In genomic region chrV:8609776-8610529, ce11 we compare ENCODE assay signal across 4 worm cellular contexts.
TF ChIP-seq lines count a peak whose summit lies in the region.

No protein-coding gene starts in this region.

TF ChIP-seq in whole organism, L2 larva, 48 proteins besides CTCF, POLR2A, EP300 and RAD21:
- TF ChIP-seq peb-1 (tag; optimal IDR thresholded peaks at IDR 0.05; lab: Kevin White, UChicago) (no peak), skn-1 (tag; optimal IDR thresholded peaks at IDR 0.05; lab: Kevin White, UChicago) (no peak), nhr-129 (tag; optimal IDR thresholded peaks at IDR 0.05; lab: Kevin White, UChicago) (peak; percentile 45), F13H6.1 (tag; optimal IDR thresholded peaks at IDR 0.05; lab: Kevin White, UChicago) (peak; percentile 10), nhr-25 (tag; optimal IDR thresholded peaks at IDR 0.05; lab: Kevin White, UChicago) (no peak), R02D3.7 (tag; optimal IDR thresholded peaks at IDR 0.05; lab: Kevin White, UChicago) (no peak), snpc-4 (tag; optimal IDR thresholded peaks at IDR 0.05; lab: Kevin White, UChicago) (no peak), mdl-1 (tag; optimal IDR thresholded peaks at IDR 0.05; lab: Kevin White, UChicago) (peak in 1 of 2 experiments; percentile 16), unc-55 (GFP tag; optimal IDR thresholded peaks at IDR 0.05; lab: Kevin White, UChicago) (peak; percentile 17), nhr-21 (tag; optimal IDR thresholded peaks at IDR 0.05; lab: Kevin White, UChicago) (peak; percentile 50), zag-1 (tag; optimal IDR thresholded peaks at IDR 0.05; lab: Kevin White, UChicago) (no peak), elt-3 (tag; optimal IDR thresholded peaks at IDR 0.05; lab: Kevin White, UChicago) (no peak), nhr-237 (tag; optimal IDR thresholded peaks at IDR 0.05; lab: Kevin White, UChicago) (no peak), fos-1 (tag; optimal IDR thresholded peaks at IDR 0.05; lab: Kevin White, UChicago) (peak; percentile 7)

TF ChIP-seq in whole organism, L4 larva, 104 proteins besides CTCF, POLR2A, EP300 and RAD21 (continues in another document):
- no peak for TF ChIP-seq ztf-11 (tag; optimal IDR thresholded peaks at IDR 0.05; lab: Kevin White, UChicago)
- no peak for TF ChIP-seq zip-2 (tag; optimal IDR thresholded peaks at IDR 0.05; lab: Kevin White, UChicago)
- no peak for TF ChIP-seq nhr-41 (GFP tag; IDR thresholded peaks at IDR 0.05; lab: Robert Waterston, UW)
- no peak for TF ChIP-seq nhr-10 (tag; optimal IDR thresholded peaks at IDR 0.05; lab: Kevin White, UChicago)
- TF ChIP-seq nhr-48 (tag; optimal IDR thresholded peaks at IDR 0.05; lab: Kevin White, UChicago), result no peak
- peak; percentile 22 for TF ChIP-seq rbr-2 (tag; optimal IDR thresholded peaks at IDR 0.05; lab: Kevin White, UChicago)
- TF ChIP-seq mes-2 (tag; optimal IDR thresholded peaks at IDR 0.05; lab: Kevin White, UChicago; ENCODE audit: poor library complexity, severe bottlenecking), result peak; percentile 26
- no peak for TF ChIP-seq F26F4.8 (GFP tag; conservative IDR thresholded peaks at IDR 0.05; lab: Robert Waterston, UW)
- TF ChIP-seq ctbp-1 (GFP tag; IDR thresholded peaks at IDR 0.05; lab: Robert Waterston, UW), result 0 out of 2 replicates have a peak, but pooled peaks have one; percentile 52
- TF ChIP-seq unc-130 (GFP tag; optimal IDR thresholded peaks at IDR 0.05; lab: Kevin White, UChicago), result no peak
- TF ChIP-seq aha-1 (tag; lab: Kevin White, UChicago), result peak; percentile 93
- TF ChIP-seq F49E8.2 (tag; optimal IDR thresholded peaks at IDR 0.05; lab: Kevin White, UChicago; ENCODE audit: borderline replicate concordance), result no peak
- TF ChIP-seq lin-1 (GFP tag; IDR thresholded peaks at IDR 0.05; lab: Robert Waterston, UW), result 0 out of 2 replicates have a peak, but pooled peaks have one; percentile 21
- no peak for TF ChIP-seq zfp-2 (tag; optimal IDR thresholded peaks at IDR 0.05; lab: Kevin White, UChicago)
- no peak for TF ChIP-seq nhr-11 (tag; optimal IDR thresholded peaks at IDR 0.05; lab: Kevin White, UChicago)
- no peak for TF ChIP-seq T20F7.1 (GFP tag; optimal IDR thresholded peaks at IDR 0.05; lab: Kevin White, UChicago)
- peak; percentile 15; the same call in 1 of the 2 replicates for TF ChIP-seq lin-38 (GFP tag; IDR thresholded peaks at IDR 0.05; lab: Robert Waterston, UW)
- no peak for TF ChIP-seq nhr-111 (GFP tag; optimal IDR thresholded peaks at IDR 0.05; lab: Kevin White, UChicago)
- TF ChIP-seq cey-2 (tag; optimal IDR thresholded peaks at IDR 0.05; lab: Kevin White, UChicago; ENCODE audit: borderline replicate concordance, insufficient read depth), result no peak
- TF ChIP-seq php-3 (GFP tag; IDR thresholded peaks at IDR 0.05; lab: Robert Waterston, UW), result no peak
- no peak for TF ChIP-seq madf-9 (GFP tag; conservative IDR thresholded peaks at IDR 0.05; lab: Robert Waterston, UW)
- no peak for TF ChIP-seq dmd-9 (GFP tag; IDR thresholded peaks at IDR 0.05; lab: Robert Waterston, UW)
- TF ChIP-seq mxl-2 (GFP tag; conservative IDR thresholded peaks at IDR 0.05; lab: Robert Waterston, UW), result no peak
- no peak for TF ChIP-seq hmg-1.1 (GFP tag; IDR thresholded peaks at IDR 0.05; lab: Robert Waterston, UW)
- TF ChIP-seq ceh-82 (tag; optimal IDR thresholded peaks at IDR 0.05; lab: Kevin White, UChicago), result no peak
- no peak for TF ChIP-seq ZK546.5 (tag; optimal IDR thresholded peaks at IDR 0.05; lab: Kevin White, UChicago)

TF ChIP-seq in whole organism, late embryonic, 69 proteins besides CTCF, POLR2A, EP300 and RAD21:
- TF ChIP-seq sox-2 (GFP tag; IDR thresholded peaks at IDR 0.05; lab: Robert Waterston, UW) (no peak), K09A11.1 (tag; optimal IDR thresholded peaks at IDR 0.05; lab: Kevin White, UChicago; ENCODE audit: insufficient read depth) (no peak), ets-4 (tag; optimal IDR thresholded peaks at IDR 0.05; lab: Kevin White, UChicago) (no peak), K02D7.2 (tag; optimal IDR thresholded peaks at IDR 0.05; lab: Kevin White, UChicago) (no peak), tbx-2 (tag; optimal IDR thresholded peaks at IDR 0.05; lab: Kevin White, UChicago) (no peak), eyg-1 (tag; optimal IDR thresholded peaks at IDR 0.05; lab: Kevin White, UChicago) (no peak), ref-2 (tag; optimal IDR thresholded peaks at IDR 0.05; lab: Kevin White, UChicago) (peak; percentile 4)

TF ChIP-seq in whole organism, mixed stage, embryonic, 35 proteins besides CTCF, POLR2A, EP300 and RAD21:
- TF ChIP-seq pha-4 (tag; optimal IDR thresholded peaks at IDR 0.05; lab: Kevin White, UChicago) (no peak), ham-2 (GFP tag; optimal IDR thresholded peaks at IDR 0.05; lab: Kevin White, UChicago) (peak; percentile 48)
